Worm (Caenorhabditis elegans) whole organism, early embryonic: Measurements from ENCODE around the gene acs-1.

Experiments used
- aly-1 ChIP-seq: sonication (generic microtip); optimal IDR thresholded peaks from 2 replicates; lab custom pipeline; 2016; ENCODE audit warnings: missing genetic modification characterization, missing compliant biosample characterization
- ama-1 ChIP-seq: fragments of 150-350 bp; optimal IDR thresholded peaks from 2 replicates; lab custom pipeline; 2014
- ets-7 ChIP-seq: sonication (generic microtip); optimal IDR thresholded peaks from 2 replicates; lab custom pipeline; 2016; ENCODE audit warnings: missing genotype, missing genetic modification characterization, missing compliant biosample characterization
- flt-1 ChIP-seq: fragments of 200-800 bp; sonication (Bioruptor generic); IDR thresholded peaks from 2 replicates; pipeline ENCODE4 v1.3.6; 2022; ENCODE audit warnings: missing genetic modification characterization, missing compliant biosample characterization
- hmg-4 ChIP-seq: fragments of 200-800 bp; sonication (Bioruptor generic); optimal IDR thresholded peaks from 2 replicates; lab custom pipeline; 2018; ENCODE audit warnings: mild to moderate bottlenecking, missing genetic modification characterization, missing compliant biosample characterization
- hnd-1 ChIP-seq: sonication (generic microtip); optimal IDR thresholded peaks from 2 replicates; lab custom pipeline; 2016; ENCODE audit warnings: missing genetic modification characterization, missing compliant biosample characterization

ce11 chrV:6496611-6497158, 28.1 kb upstream of the acs-1 start, which contains the start of gene dgtr-1:
- TF ChIP-seq aly-1 (tag; lab: Kevin White, UChicago) (no peak), hmg-4 (GFP tag; lab: Kevin White, UChicago) (no peak), hnd-1 (tag; lab: Kevin White, UChicago) (no peak), flt-1 (no peak), ama-1 (no peak), ets-7 (tag; lab: Kevin White, UChicago) (no peak)
